Worm (Caenorhabditis elegans) whole organism, midembryonic: ENCODE results near the gene nlp-82.

Source experiments
- flt-1 ChIP-seq: fragments of 200-800 bp; sonication (Bioruptor generic); IDR thresholded peaks from 2 replicates; pipeline ENCODE4 v1.3.6; 2022; ENCODE audit warnings: missing genetic modification characterization, missing compliant biosample characterization
- klf-2 ChIP-seq: fragments of 200-800 bp; sonication (Bioruptor generic); conservative IDR thresholded peaks from 2 replicates; pipeline ENCODE4 v1.3.6; 2022; ENCODE audit warnings: missing genetic modification reagents, missing genetic modification characterization, missing compliant biosample characterization
- med-1 ChIP-seq: sonication (generic microtip); optimal IDR thresholded peaks from 2 replicates; lab custom pipeline; 2017; ENCODE audit warnings: missing genetic modification characterization, mild to moderate bottlenecking, missing compliant biosample characterization, antibody characterized with exemption, missing genetic modification reagents; ENCODE audit not compliant: insufficient read depth
- tab-1 ChIP-seq: fragments of 200-800 bp; sonication (Bioruptor generic); IDR thresholded peaks from 2 replicates; pipeline ENCODE4 v1.3.6; 2022; ENCODE audit warnings: missing genetic modification characterization, missing compliant biosample characterization
- ztf-29 ChIP-seq: fragments of 200-800 bp; sonication (Bioruptor generic); IDR thresholded peaks from 2 replicates; pipeline ENCODE4 v1.3.6; 2022; ENCODE audit warnings: missing genetic modification reagents, missing genetic modification characterization, missing compliant biosample characterization

- no peak for TF ChIP-seq med-1 (GFP tag; lab: Kevin White, UChicago)
- TF ChIP-seq ztf-29 (GFP tag; lab: Robert Waterston, UW): no peak
- TF ChIP-seq klf-2 (GFP tag; lab: Robert Waterston, UW): no peak
- TF ChIP-seq flt-1 (GFP tag; lab: Robert Waterston, UW): no peak
- no peak for TF ChIP-seq tab-1
Measured at ce11 chrII:9273984-9274383, 19.9 kb upstream of the nlp-82 start.
